Fruit fly (Drosophila melanogaster): ENCODE data around the gene ND-20L.

The ND-20L gene

dm6 chr3R:29515417-29515816 is at the start of gene ND-20L:
ND-20L (plus strand) TSS chr3R:29515717.
- no peak for TF ChIP-seq CG8478 (optimal IDR thresholded peaks at IDR 0.05)
- TF ChIP-seq CTCF (optimal IDR thresholded peaks at IDR 0.05) = no peak

DNA sequence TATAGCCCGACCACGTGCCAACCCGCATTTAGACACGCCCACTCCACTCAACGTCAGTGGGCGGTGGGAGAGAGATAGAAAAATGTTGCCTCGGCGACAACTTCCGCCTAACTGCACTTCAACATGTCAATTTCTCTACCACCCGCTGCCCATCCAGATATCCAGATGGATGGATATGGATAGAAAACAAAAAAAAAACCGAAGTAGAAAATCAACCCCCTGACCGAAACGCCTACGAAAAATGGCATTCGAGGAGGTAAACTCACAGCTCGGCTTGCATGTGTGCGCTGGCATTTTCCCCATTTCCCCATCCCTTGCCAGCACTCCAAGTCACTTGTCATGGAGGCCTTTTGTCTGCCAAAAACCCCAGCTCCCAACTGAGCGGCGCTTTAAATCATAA is 48.8 kb upstream of the ND-20L start:
- no peak for TF ChIP-seq CG8478 (optimal IDR thresholded peaks at IDR 0.05)
- TF ChIP-seq CTCF (optimal IDR thresholded peaks at IDR 0.05) = no peak

- TF ChIP-seq CTCF (optimal IDR thresholded peaks at IDR 0.05) (no peak), CG8478 (optimal IDR thresholded peaks at IDR 0.05) (no peak)
These were observed 45.4 kb upstream of the ND-20L start for dm6 chr3R:29470122-29470521.

- TF ChIP-seq CG8478 (optimal IDR thresholded peaks at IDR 0.05) (no peak), CTCF (optimal IDR thresholded peaks at IDR 0.05) (no peak)
These were observed 36.5 kb upstream of the ND-20L start for dm6 chr3R:29478952-29479538.

DNA sequence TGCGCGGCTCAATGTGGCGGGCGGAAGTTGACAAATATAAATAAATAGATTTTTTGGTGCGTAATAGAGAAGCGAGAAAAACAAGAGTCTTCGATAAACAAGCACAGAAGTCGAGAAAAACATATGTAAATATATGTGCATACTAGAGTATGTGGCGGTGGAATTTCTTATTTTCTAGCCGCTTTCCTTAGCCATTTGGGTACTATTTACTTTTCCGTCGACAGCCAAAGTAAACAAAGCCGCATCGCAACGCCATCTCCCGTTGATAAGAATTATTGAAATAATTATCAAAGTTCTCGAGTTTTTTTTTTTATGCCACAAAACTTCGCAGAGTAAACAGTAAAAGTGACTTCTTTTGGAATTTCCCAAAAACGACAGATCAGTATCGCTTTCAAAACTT is 35.6 kb upstream of the ND-20L start:
- TF ChIP-seq CTCF (optimal IDR thresholded peaks at IDR 0.05) (no peak), CG8478 (optimal IDR thresholded peaks at IDR 0.05) (no peak)

dm6 chr3R:29489209-29489608 is 26.3 kb upstream of the ND-20L start, which contains the start of the genes CG2321 and CG2006:
CG2321 (minus strand) TSS chr3R:29489265.
CG2006 (plus strand) TSS chr3R:29489468.
- TF ChIP-seq CG8478 (optimal IDR thresholded peaks at IDR 0.05) (no peak), CTCF (optimal IDR thresholded peaks at IDR 0.05) (peak; percentile 22 to 50)

dm6 chr3R:29490912-29491311 is 24.6 kb upstream of the ND-20L start, which contains the start of gene Spase12:
Spase12 (minus strand) TSS chr3R:29491150.
- no peak for TF ChIP-seq CG8478 (optimal IDR thresholded peaks at IDR 0.05)

dm6 chr3R:29493242-29493944 is 22.1 kb upstream of the ND-20L start, which contains the start of the genes CG2310 and Diedel:
CG2310 (minus strand) TSS chr3R:29493518.
Diedel (plus strand) TSS chr3R:29493852.
- TF ChIP-seq CTCF (optimal IDR thresholded peaks at IDR 0.05) (peak; percentile 7 to 45), CG8478 (optimal IDR thresholded peaks at IDR 0.05) (no peak)

DNA sequence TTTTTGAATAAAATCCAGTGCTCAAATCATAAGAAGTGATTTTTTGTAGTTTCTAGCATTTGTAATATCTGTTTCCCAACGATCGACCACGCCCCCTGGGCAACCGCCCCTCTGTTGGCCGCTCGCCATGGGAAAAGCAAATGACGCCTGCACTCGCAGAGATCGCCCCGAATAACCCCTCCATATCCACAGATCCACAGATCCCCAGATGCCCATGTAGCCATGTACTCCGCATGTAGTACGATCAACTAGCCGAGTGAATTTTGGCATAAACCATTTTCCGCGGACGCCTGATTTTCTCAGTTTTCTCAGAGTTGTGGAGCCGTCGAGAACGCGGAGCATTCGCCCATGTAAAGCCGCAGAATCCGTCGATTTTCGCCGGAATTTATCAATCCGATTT is 21.0 kb upstream of the ND-20L start, which contains the start of gene FipoQ:
FipoQ (plus strand) TSS at position 301 of the 400 bp plus-strand sequence.
- no peak for TF ChIP-seq CTCF (optimal IDR thresholded peaks at IDR 0.05)
- no peak for TF ChIP-seq CG8478 (optimal IDR thresholded peaks at IDR 0.05)

DNA sequence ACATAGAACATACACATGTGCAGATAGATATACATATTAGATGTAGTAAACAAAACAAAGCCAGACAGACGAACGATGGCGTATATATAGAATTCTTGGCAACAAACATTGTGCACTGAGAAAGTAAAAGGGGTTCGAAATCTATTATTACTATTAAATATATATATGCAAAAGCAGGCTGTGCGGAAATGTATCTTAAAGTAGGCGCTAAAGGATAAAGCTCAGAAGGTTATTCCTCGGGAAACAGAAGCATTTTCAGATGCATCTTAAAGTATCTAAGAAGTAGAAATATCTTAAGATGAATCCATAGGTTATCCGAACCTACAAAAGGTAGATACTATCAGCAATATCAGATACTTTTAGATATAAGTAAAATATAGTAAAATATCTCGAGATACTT is 19.7 kb upstream of the ND-20L start:
- TF ChIP-seq CG8478 (optimal IDR thresholded peaks at IDR 0.05) (no peak), CTCF (optimal IDR thresholded peaks at IDR 0.05) (no peak)

DNA sequence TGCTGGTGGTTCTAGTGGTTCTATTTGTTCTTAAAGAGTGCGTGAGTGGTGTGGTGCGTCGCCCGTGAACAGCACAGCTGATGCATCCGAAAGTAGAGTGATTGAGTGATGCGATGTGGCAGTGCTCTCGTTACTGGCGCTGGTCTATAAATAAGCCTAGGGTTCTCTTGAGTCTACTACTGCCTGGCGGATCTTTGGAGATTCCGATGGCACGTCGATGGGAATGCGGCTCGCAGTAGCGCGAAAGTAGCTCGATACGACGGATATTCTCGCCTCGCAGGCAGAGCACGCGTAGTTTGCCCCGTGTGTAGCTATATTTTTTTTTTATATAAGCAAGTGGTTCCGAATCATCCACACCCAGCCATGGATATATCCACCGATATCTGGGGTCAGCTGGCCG is 19.2 kb upstream of the ND-20L start:
- TF ChIP-seq CTCF (optimal IDR thresholded peaks at IDR 0.05) = no peak
- no peak for TF ChIP-seq CG8478 (optimal IDR thresholded peaks at IDR 0.05)

DNA sequence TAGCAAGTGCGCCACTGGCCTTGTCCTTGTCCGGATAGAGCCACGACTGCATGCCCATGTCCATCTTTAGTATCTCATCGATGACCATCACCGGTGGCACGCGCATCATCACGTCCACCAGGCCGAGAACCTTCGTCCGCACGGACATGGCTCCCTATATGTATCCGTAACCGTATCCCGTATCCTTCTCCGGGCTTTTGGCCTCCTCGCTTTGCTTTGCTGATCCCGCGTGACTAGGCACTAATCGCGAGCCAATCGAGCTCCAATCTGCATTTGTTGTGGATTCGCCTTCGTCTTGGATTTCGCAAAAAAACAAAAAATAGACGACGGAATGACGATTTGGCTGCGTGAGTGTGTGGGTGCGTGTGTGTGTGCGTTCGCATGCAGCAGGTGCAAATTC is 12.5 kb upstream of the ND-20L start:
- TF ChIP-seq CG8478 (optimal IDR thresholded peaks at IDR 0.05) = no peak
- no peak for TF ChIP-seq CTCF (optimal IDR thresholded peaks at IDR 0.05)

DNA sequence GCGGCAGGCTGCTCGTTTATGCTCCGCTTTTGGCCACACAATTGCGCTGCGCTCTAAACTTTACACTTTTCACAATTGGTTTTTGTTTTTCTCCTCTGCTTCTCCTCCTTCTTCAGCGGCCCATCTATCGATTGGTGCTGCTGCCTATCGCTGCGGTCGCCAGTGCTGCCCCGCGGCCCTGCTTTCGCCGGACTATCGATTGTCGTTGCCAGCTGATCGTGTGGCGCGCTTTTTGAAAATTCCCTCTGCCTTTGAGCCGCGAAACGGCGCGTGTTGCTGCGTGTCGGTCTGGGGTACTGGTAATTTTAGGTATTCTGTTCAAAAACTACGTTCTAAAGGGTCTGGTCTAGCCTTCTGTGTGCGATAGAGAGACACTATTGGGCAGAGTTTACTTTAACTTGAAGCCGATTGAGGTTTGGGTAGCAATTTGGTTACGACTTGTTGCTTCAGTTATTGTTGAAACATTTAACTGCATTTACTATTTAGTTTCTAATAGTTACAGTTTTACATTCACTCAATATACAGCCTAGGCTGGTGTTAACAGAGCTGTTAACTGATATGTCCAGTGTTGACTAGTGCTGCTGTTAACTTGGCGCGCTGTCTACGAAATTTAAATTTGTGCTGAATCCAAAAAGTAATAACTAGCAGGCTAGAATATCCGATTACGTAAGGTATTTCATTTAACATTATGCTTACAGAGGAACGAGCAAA is 12.0 kb upstream of the ND-20L start, which contains the start of gene Trc8:
Trc8 (minus strand) TSS at position 392 of the 711 bp plus-strand sequence.
- peak in 1 of 2 experiments; percentile 24 for TF ChIP-seq CTCF (optimal IDR thresholded peaks at IDR 0.05)
- TF ChIP-seq CG8478 (optimal IDR thresholded peaks at IDR 0.05) = no peak

DNA sequence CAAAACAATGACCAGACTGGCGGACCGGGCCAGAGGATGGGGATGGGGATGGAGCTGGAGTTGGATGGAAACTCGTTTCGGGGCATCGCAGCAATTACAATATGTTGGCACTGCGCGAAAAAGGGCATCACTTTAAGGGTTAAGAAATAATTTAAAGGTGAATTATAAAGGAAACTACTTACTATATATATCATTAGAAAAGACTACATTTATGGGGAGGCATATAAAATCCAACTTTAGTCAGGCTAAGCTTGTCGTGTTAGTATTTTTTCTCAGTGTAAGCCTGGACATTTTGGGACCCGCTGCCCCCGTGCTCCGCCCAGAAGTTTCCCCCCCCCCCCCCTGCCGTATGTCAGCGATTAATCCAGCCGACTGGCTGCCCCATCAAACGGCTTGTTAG is 8.9 kb upstream of the ND-20L start:
- TF ChIP-seq CTCF (optimal IDR thresholded peaks at IDR 0.05) (no peak), CG8478 (optimal IDR thresholded peaks at IDR 0.05) (no peak)

DNA sequence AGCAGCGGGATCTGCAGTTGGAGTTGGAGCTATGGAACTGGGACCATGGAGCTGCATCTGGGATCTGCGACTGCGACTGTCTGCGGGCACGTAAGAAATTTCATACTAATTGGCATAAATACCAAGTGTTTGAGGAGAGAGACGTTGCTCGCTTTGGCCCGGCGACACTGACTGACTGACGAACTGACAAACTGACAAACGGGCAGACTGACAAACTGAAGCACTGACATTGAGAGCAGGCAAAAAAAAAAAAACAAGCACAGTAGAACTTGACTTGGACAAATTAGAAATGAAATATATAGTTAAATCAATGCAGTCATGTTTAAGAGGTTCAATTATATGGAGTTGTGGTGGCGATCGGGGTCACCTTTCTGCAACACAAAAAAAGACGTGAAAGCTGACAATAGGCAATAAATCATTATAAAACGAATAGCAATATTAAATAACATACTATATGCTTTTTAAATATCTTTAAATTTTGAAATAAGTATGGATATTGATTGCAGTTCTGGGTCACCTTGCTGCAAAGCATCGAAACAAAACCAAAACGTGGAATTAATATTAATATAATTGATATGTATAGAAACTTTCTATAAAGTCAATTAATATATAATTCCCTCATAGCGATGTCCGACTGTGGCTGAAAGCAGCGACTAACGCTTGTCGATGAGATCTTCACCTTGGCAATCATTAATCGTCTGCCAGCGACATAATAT is 6.8 kb upstream of the ND-20L start:
- TF ChIP-seq CG8478 (optimal IDR thresholded peaks at IDR 0.05) (no peak), CTCF (optimal IDR thresholded peaks at IDR 0.05) (no peak)
